Fruit fly (Drosophila melanogaster): ENCODE data around the gene Gr93c.

Gene Gr93c

dm6 chr3R:21838505-21838956 is 6.5 kb downstream of the Gr93c start (continued):
- TF ChIP-seq ewg (GFP tag; optimal IDR thresholded peaks at IDR 0.05) (peak; percentile 23), hkb (optimal IDR thresholded peaks at IDR 0.05) (no peak), hkb (GFP tag; IDR thresholded peaks at IDR 0.05) (peak; percentile 42; the same call in 1 of the 2 replicates), CG6791 (GFP tag; IDR thresholded peaks at IDR 0.05; ENCODE audit: partially characterized antibody) (no peak), Ssrp (tag; optimal IDR thresholded peaks at IDR 0.05) (peak; percentile 29), CG7372 (GFP tag; IDR thresholded peaks at IDR 0.05) (no peak), unpg (GFP tag; optimal IDR thresholded peaks at IDR 0.05) (peak; percentile 7), CG12236 (GFP tag; optimal IDR thresholded peaks at IDR 0.05) (no peak), Jarid2 (GFP tag; optimal IDR thresholded peaks at IDR 0.05) (no peak), Atf3 (GFP tag; optimal IDR thresholded peaks at IDR 0.05) (no peak), CG31441 (GFP tag; IDR thresholded peaks at IDR 0.05) (peak; percentile 56; the same call in 1 of the 2 replicates), cato (GFP tag; optimal IDR thresholded peaks at IDR 0.05; ENCODE audit: borderline replicate concordance) (no peak), CG17568 (GFP tag; optimal IDR thresholded peaks at IDR 0.05) (no peak), shn (GFP tag; optimal IDR thresholded peaks at IDR 0.05) (peak; percentile 3), sqz (GFP tag; optimal IDR thresholded peaks at IDR 0.05) (no peak), E2f2 (GFP tag; IDR thresholded peaks at IDR 0.05) (no peak), dan (GFP tag; IDR thresholded peaks at IDR 0.05) (no peak), vvl (GFP tag; IDR thresholded peaks at IDR 0.05) (peak; percentile 26; the same call in 1 of the 2 replicates), CG14050 (GFP tag; IDR thresholded peaks at IDR 0.05) (no peak), nmo (GFP tag; optimal IDR thresholded peaks at IDR 0.05) (peak; percentile 57), bcd (GFP tag; optimal IDR thresholded peaks at IDR 0.05) (no peak), Vsx1 (GFP tag; optimal IDR thresholded peaks at IDR 0.05) (no peak), Dfd (GFP tag; optimal IDR thresholded peaks at IDR 0.05) (no peak), CG18262 (tag; optimal IDR thresholded peaks at IDR 0.05) (peak; percentile 65), CG7556 (GFP tag; optimal IDR thresholded peaks at IDR 0.05) (peak; percentile 42), row (GFP tag; IDR thresholded peaks at IDR 0.05) (peak; percentile 14; the same call in 1 of the 3 replicates), nerfin-1 (tag; optimal IDR thresholded peaks at IDR 0.05) (peak; percentile 14), gcm (GFP tag; optimal IDR thresholded peaks at IDR 0.05) (peak; percentile 26), CG4282 (GFP tag; optimal IDR thresholded peaks at IDR 0.05) (no peak), tap (tag; optimal IDR thresholded peaks at IDR 0.05) (no peak), fd96Cb (tag; optimal IDR thresholded peaks at IDR 0.05) (no peak), pita (GFP tag; optimal IDR thresholded peaks at IDR 0.05) (no peak), sisA (GFP tag; IDR thresholded peaks at IDR 0.05) (no peak; the same call in 1 of the 2 replicates), chif (GFP tag; optimal IDR thresholded peaks at IDR 0.05) (peak; percentile 29 to 63), psq (GFP tag; optimal IDR thresholded peaks at IDR 0.05) (no peak), YL-1 (GFP tag; optimal IDR thresholded peaks at IDR 0.05) (no peak), CG1603 (tag; optimal IDR thresholded peaks at IDR 0.05) (peak; percentile 61), lola (GFP tag; optimal IDR thresholded peaks at IDR 0.05) (peak in 1 of 3 experiments; percentile 28), emc (GFP tag; optimal IDR thresholded peaks at IDR 0.05) (no peak), stwl (tag; optimal IDR thresholded peaks at IDR 0.05) (no peak), Nf-YC (tag; optimal IDR thresholded peaks at IDR 0.05) (no peak), CG10979 (tag; optimal IDR thresholded peaks at IDR 0.05) (peak; percentile 13), Xbp1 (GFP tag; optimal IDR thresholded peaks at IDR 0.05) (peak; percentile 22), toy (GFP tag; IDR thresholded peaks at IDR 0.05) (no peak), CG2678 (tag; optimal IDR thresholded peaks at IDR 0.05) (peak; percentile 32), Antp (GFP tag; optimal IDR thresholded peaks at IDR 0.05) (no peak), CG11695 (GFP tag; IDR thresholded peaks at IDR 0.05) (no peak), Gug (GFP tag; IDR thresholded peaks at IDR 0.05) (no peak), maf-S (GFP tag; optimal IDR thresholded peaks at IDR 0.05) (no peak), CG9727 (GFP tag; optimal IDR thresholded peaks at IDR 0.05) (peak; percentile 28), Atf-2 (GFP tag; optimal IDR thresholded peaks at IDR 0.05) (peak; percentile 51)

Measured in whole organism, embryonic.